Fruit fly (Drosophila melanogaster) whole organism, wandering third instar larva: ENCODE data around the gene CG34248.
A peak's percentile ranks its signal among the peaks of the same experiment; 100 is the strongest.

Experiments used
- Abd-B ChIP-seq: fragments of >200 bp; optimal IDR thresholded peaks from 2 replicates; lab custom pipeline; 2017; ENCODE audit warnings: missing biosample characterization, missing genetic modification characterization
- CG9705 ChIP-seq: fragments of 200-800 bp; sonication (Bioruptor generic); optimal IDR thresholded peaks from 2 replicates; lab custom pipeline; 2018; ENCODE audit warnings: missing biosample characterization, mild to moderate bottlenecking, missing genetic modification characterization
- CrebA ChIP-seq: fragments of 200-800 bp; sonication (Bioruptor generic); optimal IDR thresholded peaks from 2 replicates; lab custom pipeline; 2016; ENCODE audit warnings: missing biosample characterization, mild to moderate bottlenecking, missing genetic modification characterization, borderline replicate concordance
- Dfd ChIP-seq: fragments of >200 bp; optimal IDR thresholded peaks from 2 replicates; lab custom pipeline; 2017; ENCODE audit warnings: missing biosample characterization, missing genetic modification characterization
- Dif ChIP-seq: fragments of 200-275, 200-300 bp; sonication (Bioruptor generic); optimal IDR thresholded peaks from 2 replicates; lab custom pipeline; 2018; ENCODE audit warnings: missing biosample characterization, missing genetic modification characterization; ENCODE audit not compliant: partially characterized antibody
- GATAd ChIP-seq: sonication (Bioruptor generic); optimal IDR thresholded peaks from 2 replicates; lab custom pipeline; 2016; ENCODE audit warnings: missing biosample characterization, missing genetic modification characterization
- HLH106 ChIP-seq: fragments of 200-800 bp; optimal IDR thresholded peaks from 3 replicates; lab custom pipeline; 2019; ENCODE audit warnings: missing biosample characterization, mild to moderate bottlenecking, missing genetic modification characterization, moderate library complexity
- Hnf4 ChIP-seq: fragments of 200-800 bp; sonication (Bioruptor generic); optimal IDR thresholded peaks from 2 replicates; lab custom pipeline; 2016; ENCODE audit warnings: missing biosample characterization, mild to moderate bottlenecking, missing genetic modification characterization
- Hr78 ChIP-seq: fragments of >200 bp; optimal IDR thresholded peaks from 2 replicates; lab custom pipeline; 2017; ENCODE audit warnings: missing biosample characterization, missing genetic modification characterization
- Hr83 ChIP-seq: fragments of 200-300 bp; sonication (Bioruptor generic); optimal IDR thresholded peaks from 2 replicates; lab custom pipeline; 2016; ENCODE audit warnings: missing biosample characterization, mild to moderate bottlenecking, missing genetic modification characterization, moderate library complexity; ENCODE audit not compliant: poor library complexity, severe bottlenecking
- Jra ChIP-seq: sonication (Bioruptor generic); optimal IDR thresholded peaks from 2 replicates; lab custom pipeline; 2016; ENCODE audit warnings: missing biosample characterization, missing genetic modification characterization
- Myc ChIP-seq: fragments of >200 bp; optimal IDR thresholded peaks from 2 replicates; lab custom pipeline; 2017
- OdsH ChIP-seq: fragments of 200-800 bp; sonication (Bioruptor generic); optimal IDR thresholded peaks from 2 replicates; lab custom pipeline; 2016; ENCODE audit warnings: missing biosample characterization, mild to moderate bottlenecking, missing genetic modification characterization
- Rel ChIP-seq, 2 experiments: fragments of 200-800 bp; sonication (Bioruptor generic) in 1 of 2; optimal IDR thresholded peaks; 2 replicates in 1 of 2; 3 replicates in 1 of 2; lab custom pipeline; 2016 to 2019; ENCODE audit warnings: mild to moderate bottlenecking in 2 of 2, missing biosample characterization in 2 of 2, missing genetic modification characterization in 2 of 2, moderate library complexity in 1 of 2
- Sp1 ChIP-seq: fragments of 200-800 bp; sonication (Bioruptor generic); optimal IDR thresholded peaks from 3 replicates; lab custom pipeline; 2019; ENCODE audit warnings: missing biosample characterization, mild to moderate bottlenecking, missing genetic modification characterization, moderate library complexity
- Vsx2 ChIP-seq: fragments of 200-300, 225-300 bp; sonication (Bioruptor generic); optimal IDR thresholded peaks from 2 replicates; lab custom pipeline; 2018; ENCODE audit warnings: missing biosample characterization, missing genetic modification characterization; ENCODE audit not compliant: partially characterized antibody
- br ChIP-seq: fragments of 200-800 bp; sonication (Bioruptor generic); optimal IDR thresholded peaks from 2 replicates; lab custom pipeline; 2016; ENCODE audit warnings: missing biosample characterization, missing genetic modification characterization
- brk ChIP-seq: fragments of 200-800 bp; sonication (Bioruptor generic); optimal IDR thresholded peaks from 2 replicates; lab custom pipeline; 2016; ENCODE audit warnings: missing biosample characterization, mild to moderate bottlenecking, missing genetic modification characterization
- dl ChIP-seq, 2 experiments: fragments of 175-275, 200-275 bp in 1 of 2; fragments of 200-275 bp in 1 of 2; sonication (Bioruptor generic); optimal IDR thresholded peaks; lab custom pipeline; 2018; ENCODE audit warnings: mild to moderate bottlenecking in 2 of 2, missing biosample characterization in 2 of 2, missing genetic modification characterization in 2 of 2, moderate library complexity in 2 of 2; ENCODE audit not compliant: partially characterized antibody in 2 of 2, insufficient read depth in 1 of 2
- dmrt93B ChIP-seq: fragments of 200-800 bp; sonication (Bioruptor generic); optimal IDR thresholded peaks from 2 replicates; lab custom pipeline; 2018; ENCODE audit warnings: missing biosample characterization, mild to moderate bottlenecking, missing genetic modification characterization
- dsf ChIP-seq: sonication (Bioruptor generic); optimal IDR thresholded peaks from 2 replicates; lab custom pipeline; 2016; ENCODE audit warnings: missing biosample characterization, missing genetic modification characterization, borderline replicate concordance
- ey ChIP-seq: fragments of 200-800 bp; sonication (Bioruptor generic); optimal IDR thresholded peaks from 2 replicates; lab custom pipeline; 2016; ENCODE audit warnings: missing biosample characterization, missing genetic modification characterization
- foxo ChIP-seq, 2 experiments: fragments of 200-800 bp; sonication (Bioruptor generic); optimal IDR thresholded peaks; 2 replicates in 1 of 2; 3 replicates in 1 of 2; lab custom pipeline; 2016 to 2017; ENCODE audit warnings: missing biosample characterization in 2 of 2, missing genetic modification characterization in 2 of 2
- h ChIP-seq: fragments of 200-800 bp; sonication (Bioruptor generic); optimal IDR thresholded peaks from 3 replicates; lab custom pipeline; 2016; ENCODE audit warnings: missing biosample characterization, mild to moderate bottlenecking, missing genetic modification characterization
- jim ChIP-seq: fragments of 175-275, 200-325 bp; sonication (Bioruptor generic); optimal IDR thresholded peaks from 2 replicates; lab custom pipeline; 2016; ENCODE audit warnings: missing biosample characterization, mild to moderate bottlenecking, missing genetic modification characterization
- lola ChIP-seq: fragments of >200 bp; optimal IDR thresholded peaks from 2 replicates; lab custom pipeline; 2017; ENCODE audit warnings: missing biosample characterization, missing genetic modification characterization
- pan ChIP-seq: fragments of >200 bp; optimal IDR thresholded peaks from 2 replicates; lab custom pipeline; 2017
- psq ChIP-seq: fragments of 200-800 bp; sonication (Bioruptor generic); optimal IDR thresholded peaks from 3 replicates; lab custom pipeline; 2017; ENCODE audit warnings: missing biosample characterization, mild to moderate bottlenecking, missing genetic modification characterization, moderate library complexity
- rgr ChIP-seq: fragments of 200-800 bp; sonication (Bioruptor generic); optimal IDR thresholded peaks from 3 replicates; lab custom pipeline; 2016; ENCODE audit warnings: missing biosample characterization, mild to moderate bottlenecking, missing genetic modification characterization
- sage ChIP-seq: fragments of 200-800 bp; sonication (Bioruptor generic); optimal IDR thresholded peaks from 2 replicates; lab custom pipeline; 2016; ENCODE audit warnings: missing biosample characterization, mild to moderate bottlenecking, missing genetic modification characterization
- sv ChIP-seq: fragments of 200-800 bp; sonication (Bioruptor generic); optimal IDR thresholded peaks from 3 replicates; lab custom pipeline; 2016; ENCODE audit warnings: missing biosample characterization, missing genetic modification characterization
- tai ChIP-seq: sonication (Bioruptor generic); optimal IDR thresholded peaks from 2 replicates; lab custom pipeline; 2016; ENCODE audit warnings: missing biosample characterization, missing genetic modification characterization
- usp ChIP-seq: fragments of >200 bp; optimal IDR thresholded peaks from 2 replicates; lab custom pipeline; 2017; ENCODE audit warnings: missing biosample characterization, missing genetic modification characterization
- woc ChIP-seq: sonication (Bioruptor generic); optimal IDR thresholded peaks from 2 replicates; lab custom pipeline; 2016; ENCODE audit warnings: missing biosample characterization, mild to moderate bottlenecking, missing genetic modification characterization

CG34248 gene

DNA sequence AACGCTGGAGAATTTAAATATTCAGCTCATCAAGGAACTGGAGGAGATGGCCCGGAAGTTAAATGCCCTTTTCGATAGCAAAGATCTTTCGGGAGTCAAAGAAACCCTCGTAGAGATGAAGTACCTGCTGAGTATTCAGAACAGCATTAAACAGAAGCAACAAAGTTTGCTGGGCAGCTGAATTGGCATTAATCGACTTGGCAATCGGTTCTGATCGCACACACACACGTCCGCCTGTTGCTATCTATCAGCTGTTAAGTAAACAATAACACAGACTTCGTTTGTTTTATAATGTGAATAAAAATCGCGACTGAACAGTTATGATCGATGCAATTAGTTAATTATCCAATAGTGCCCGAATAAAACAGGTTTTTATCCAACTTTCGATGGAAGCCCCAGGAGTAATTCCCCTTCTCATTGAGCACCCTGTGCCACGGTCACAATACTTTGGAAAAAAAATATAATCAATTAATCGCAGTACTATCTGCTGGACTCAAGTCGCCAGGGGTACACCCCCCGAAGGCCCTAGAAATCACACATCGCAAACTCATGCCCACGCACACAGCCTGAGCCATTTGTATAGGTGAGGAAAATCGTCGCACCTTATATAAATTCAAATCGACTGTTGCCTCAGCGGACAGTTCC, 36.7 kb downstream of the CG34248 start:
- TF ChIP-seq Rel (GFP tag; optimal IDR thresholded peaks at IDR 0.05; lab: Kevin White, UChicago): no peak
- peak; percentile 96 for TF ChIP-seq Rel (tag; optimal IDR thresholded peaks at IDR 0.05; lab: Kevin White, UChicago)
- peak; percentile 32 for TF ChIP-seq h (GFP tag; lab: Kevin White, UChicago)
- peak; percentile 21 for TF ChIP-seq rgr (GFP tag; lab: Kevin White, UChicago)
- TF ChIP-seq HLH106 (tag; lab: Kevin White, UChicago): no peak

- TF ChIP-seq Dfd (GFP tag; lab: Kevin White, UChicago): no peak
- no peak for TF ChIP-seq foxo (GFP tag; optimal IDR thresholded peaks at IDR 0.05; lab: Kevin White, UChicago)
- no peak for TF ChIP-seq dsf (GFP tag; lab: Kevin White, UChicago)
- TF ChIP-seq psq (GFP tag; lab: Kevin White, UChicago): no peak
Observed at dm6 chr3L:16232924-16233323, 37.8 kb downstream of the CG34248 start, which contains the start of gene Hsc20. Gene Hsc20 (plus strand): TSS chr3L:16233127.

DNA sequence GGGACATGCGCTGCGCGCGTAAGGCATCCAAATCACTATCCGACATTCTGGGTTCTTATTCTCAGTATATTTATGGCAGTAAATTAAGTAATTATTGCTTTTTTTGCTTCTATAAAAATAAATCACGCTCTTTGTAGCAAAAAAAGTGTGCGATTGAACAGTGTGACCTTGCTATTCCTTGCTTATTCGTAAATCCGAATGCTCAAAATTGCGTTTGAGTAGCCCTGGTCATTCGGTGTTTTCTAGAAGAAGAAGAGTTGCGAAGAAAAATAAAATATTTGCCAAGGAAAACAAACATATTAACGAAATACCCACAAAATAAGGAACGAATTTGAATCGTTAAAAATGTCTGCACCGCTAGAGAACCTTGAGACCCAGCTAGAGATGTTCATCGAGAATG, 38.8 kb downstream of the CG34248 start, which contains the start of the genes PDCD-5 and MED10:
Gene PDCD-5, minus strand, starts transcription at position 182 of the 400 bp plus-strand sequence.
Gene MED10, plus strand, starts transcription at position 228 of the 400 bp plus-strand sequence.
- TF ChIP-seq CrebA (GFP tag; lab: Kevin White, UChicago) (no peak), Hnf4 (no peak), jim (GFP tag; lab: Kevin White, UChicago) (no peak), Myc (peak; percentile 29), HLH106 (tag; lab: Kevin White, UChicago) (peak; percentile 39), Jra (no peak), Abd-B (no peak), Hr83 (GFP tag; lab: Kevin White, UChicago) (peak; percentile 30), usp (GFP tag; lab: Kevin White, UChicago) (no peak), sv (no peak), GATAd (GFP tag; lab: Kevin White, UChicago) (no peak), sage (GFP tag; lab: Kevin White, UChicago) (no peak), Dfd (GFP tag; lab: Kevin White, UChicago) (no peak), rgr (GFP tag; lab: Kevin White, UChicago) (peak; percentile 12), pan (lab: Kevin White, UChicago) (no peak), foxo (GFP tag; optimal IDR thresholded peaks at IDR 0.05; lab: Kevin White, UChicago) (no peak), Hr78 (GFP tag; lab: Kevin White, UChicago) (no peak), dl (GFP tag; optimal IDR thresholded peaks at IDR 0.05; lab: Kevin White, UChicago; ENCODE audit: insufficient read depth in 1 of 2, partially characterized antibody in 2 of 2) (no peak), CG9705 (GFP tag; lab: Kevin White, UChicago) (no peak), h (GFP tag; lab: Kevin White, UChicago) (no peak), lola (no peak), br (GFP tag; lab: Kevin White, UChicago) (no peak), Sp1 (GFP tag; lab: Kevin White, UChicago) (peak; percentile 39), woc (GFP tag; lab: Kevin White, UChicago) (no peak), psq (GFP tag; lab: Kevin White, UChicago) (no peak), dmrt93B (GFP tag; lab: Kevin White, UChicago) (no peak), tai (no peak), Rel (GFP tag; optimal IDR thresholded peaks at IDR 0.05; lab: Kevin White, UChicago) (no peak), Rel (tag; optimal IDR thresholded peaks at IDR 0.05; lab: Kevin White, UChicago) (peak; percentile 65), ey (GFP tag; lab: Kevin White, UChicago) (no peak), Dif (GFP tag; lab: Kevin White, UChicago) (peak; percentile 0), dsf (GFP tag; lab: Kevin White, UChicago) (no peak), OdsH (peak; percentile 3), brk (GFP tag; lab: Kevin White, UChicago) (no peak), Vsx2 (GFP tag; lab: Kevin White, UChicago) (no peak)
